Fruit fly (Drosophila melanogaster) whole organism, embryonic: Measurements from ENCODE around the gene Polr3A.

Experiments used
- CG1024 ChIP-seq: fragments of 200-800 bp; sonication (Bioruptor generic); IDR thresholded peaks from 2 replicates; pipeline ENCODE4 v1.3.6; 2022; ENCODE audit warnings: missing biosample characterization, missing genetic modification characterization
- CG10366 ChIP-seq: fragments of 200-800 bp; sonication (Bioruptor generic); IDR thresholded peaks from 2 replicates; pipeline ENCODE4 v1.3.6; 2022; ENCODE audit warnings: missing biosample characterization, missing genetic modification characterization
- CG11085 ChIP-seq: fragments of 200-800 bp; sonication (Bioruptor generic); IDR thresholded peaks from 2 replicates; pipeline ENCODE4 v1.3.6; 2022; ENCODE audit warnings: missing biosample characterization, missing genetic modification characterization
- CG11723 ChIP-seq: fragments of 200-800 bp; sonication (Bioruptor generic); optimal IDR thresholded peaks from 2 replicates; lab custom pipeline; 2017; ENCODE audit warnings: missing biosample characterization, mild to moderate bottlenecking, missing genetic modification characterization
- CG14050 ChIP-seq: fragments of 200-800 bp; sonication (Bioruptor generic); IDR thresholded peaks from 3 replicates; pipeline ENCODE4 v1.3.6; 2022; ENCODE audit warnings: missing biosample characterization, missing genetic modification characterization
- CG14441 ChIP-seq: fragments of 200-800 bp; sonication (Bioruptor generic); IDR thresholded peaks from 2 replicates; pipeline ENCODE4 v1.3.6; 2022; ENCODE audit warnings: missing biosample characterization, missing genetic modification characterization
- CG14710 ChIP-seq: fragments of 200-800 bp; sonication (Bioruptor generic); optimal IDR thresholded peaks from 3 replicates; lab custom pipeline; 2019; ENCODE audit warnings: missing biosample characterization, mild to moderate bottlenecking, missing genetic modification characterization, moderate library complexity
- CG15514 ChIP-seq: fragments of 200-800 bp; sonication (Bioruptor generic); optimal IDR thresholded peaks from 3 replicates; lab custom pipeline; 2017; ENCODE audit warnings: missing biosample characterization, missing genetic modification characterization, mild to moderate bottlenecking, moderate library complexity, missing genetic modification reagents
- CG17186 ChIP-seq: fragments of 200-800 bp; sonication (Bioruptor generic); optimal IDR thresholded peaks from 3 replicates; lab custom pipeline; 2017; ENCODE audit warnings: missing biosample characterization, missing genetic modification reagents, missing genetic modification characterization
- CG2889 ChIP-seq: fragments of 200-800 bp; sonication (Bioruptor generic); IDR thresholded peaks from 3 replicates; pipeline ENCODE4 v1.3.6; 2022; ENCODE audit warnings: missing biosample characterization, missing genetic modification characterization
- CG31388 ChIP-seq: fragments of 200-800 bp; sonication (Bioruptor generic); optimal IDR thresholded peaks from 2 replicates; lab custom pipeline; 2016; ENCODE audit warnings: missing biosample characterization, missing genetic modification characterization
- CG32772 ChIP-seq: fragments of 200-800 bp; sonication (Bioruptor generic); IDR thresholded peaks from 2 replicates; pipeline ENCODE4 v1.3.6; 2022; ENCODE audit warnings: missing biosample characterization, missing genetic modification characterization
- CG4404 ChIP-seq: fragments of 200-800 bp; sonication (Bioruptor generic); IDR thresholded peaks from 2 replicates; pipeline ENCODE4 v1.3.6; 2022; ENCODE audit warnings: missing biosample characterization, missing genetic modification characterization
- CG4617 ChIP-seq: fragments of 200-800 bp; sonication (Bioruptor generic); optimal IDR thresholded peaks from 3 replicates; lab custom pipeline; 2016; ENCODE audit warnings: missing biosample characterization, missing genetic modification characterization, borderline replicate concordance
- CG4730 ChIP-seq: fragments of 200-800 bp; sonication (Bioruptor generic); IDR thresholded peaks from 2 replicates; pipeline ENCODE4 v1.3.6; 2022; ENCODE audit warnings: missing biosample characterization, missing genetic modification characterization
- CG4820 ChIP-seq: fragments of 200-800 bp; sonication (Bioruptor generic); optimal IDR thresholded peaks from 3 replicates; lab custom pipeline; 2016; ENCODE audit warnings: missing biosample characterization, missing genetic modification characterization
- CG4854 ChIP-seq: fragments of 200-800 bp; sonication (Bioruptor generic); optimal IDR thresholded peaks from 2 replicates; lab custom pipeline; 2016; ENCODE audit warnings: missing biosample characterization, missing genetic modification characterization, inconsistent platforms
- CG7745 ChIP-seq: fragments of 200-800 bp; sonication (Bioruptor generic); optimal IDR thresholded peaks from 2 replicates; lab custom pipeline; 2018; ENCODE audit warnings: missing biosample characterization, mild to moderate bottlenecking, missing genetic modification characterization, moderate library complexity
- CG7786 ChIP-seq: fragments of 200-800 bp; sonication (Bioruptor generic); optimal IDR thresholded peaks from 2 replicates; lab custom pipeline; 2016; ENCODE audit warnings: missing biosample characterization, missing genetic modification characterization
- CG8281 ChIP-seq: fragments of 200-800 bp; sonication (Bioruptor generic); optimal IDR thresholded peaks from 2 replicates; lab custom pipeline; 2018; ENCODE audit warnings: missing biosample characterization, mild to moderate bottlenecking, missing genetic modification characterization, moderate library complexity
- CG9609 ChIP-seq: fragments of 200-800 bp; sonication (Bioruptor generic); optimal IDR thresholded peaks from 3 replicates; lab custom pipeline; 2016; ENCODE audit warnings: missing biosample characterization, missing genetic modification characterization
- CG9727 ChIP-seq: fragments of 200-800 bp; sonication (Bioruptor generic); optimal IDR thresholded peaks from 3 replicates; lab custom pipeline; 2017; ENCODE audit warnings: missing biosample characterization, mild to moderate bottlenecking, missing genetic modification characterization
- CG9797 ChIP-seq: fragments of 200-800 bp; sonication (Bioruptor generic); optimal IDR thresholded peaks from 3 replicates; lab custom pipeline; 2018; ENCODE audit warnings: missing biosample characterization, mild to moderate bottlenecking, missing genetic modification characterization
- CG9876 ChIP-seq: fragments of 200-800 bp; sonication (Bioruptor generic); optimal IDR thresholded peaks from 2 replicates; lab custom pipeline; 2016; ENCODE audit warnings: missing biosample characterization, missing genetic modification characterization
- Camta ChIP-seq: fragments of 200-800 bp; sonication (Bioruptor generic); optimal IDR thresholded peaks from 2 replicates; lab custom pipeline; 2016; ENCODE audit warnings: missing biosample characterization, missing genetic modification characterization
- CrebB ChIP-seq: fragments of 200-800 bp; sonication (Bioruptor generic); optimal IDR thresholded peaks from 3 replicates; lab custom pipeline; 2018; ENCODE audit warnings: missing biosample characterization, mild to moderate bottlenecking, missing genetic modification characterization
- Dip3 ChIP-seq: fragments of 200-800 bp; sonication (Bioruptor generic); optimal IDR thresholded peaks from 3 replicates; lab custom pipeline; 2016; ENCODE audit warnings: missing biosample characterization, missing genetic modification characterization
- ERR ChIP-seq: fragments of 200-800 bp; sonication (Bioruptor generic); optimal IDR thresholded peaks from 2 replicates; lab custom pipeline; 2016; ENCODE audit warnings: missing biosample characterization, missing genetic modification characterization
- Eip74EF ChIP-seq, 2 experiments: fragments of 200-800 bp in 1 of 2; fragments of >200 bp in 1 of 2; sonication (Bioruptor generic) in 1 of 2; optimal IDR thresholded peaks; 2 replicates each; lab custom pipeline; 2017 to 2019; ENCODE audit warnings: missing biosample characterization in 2 of 2, missing genetic modification characterization in 2 of 2, mild to moderate bottlenecking in 1 of 2, moderate library complexity in 1 of 2
- HLH4C ChIP-seq: fragments of 200-800 bp; sonication (Bioruptor generic); IDR thresholded peaks from 3 replicates; pipeline ENCODE4 v1.3.6; 2022; ENCODE audit warnings: missing biosample characterization, missing genetic modification characterization; ENCODE audit not compliant: partially characterized antibody
- Max ChIP-seq: fragments of 200-800 bp; sonication (Bioruptor generic); optimal IDR thresholded peaks from 2 replicates; lab custom pipeline; 2016; ENCODE audit warnings: missing biosample characterization, mild to moderate bottlenecking, missing genetic modification characterization
- NC2α ChIP-seq: fragments of 200-800 bp; sonication (Bioruptor generic); optimal IDR thresholded peaks from 2 replicates; lab custom pipeline; 2016; ENCODE audit warnings: missing biosample characterization, missing genetic modification characterization
- NFAT ChIP-seq: fragments of 200-800 bp; sonication (Bioruptor generic); IDR thresholded peaks from 2 replicates; pipeline ENCODE4 v1.3.6; 2022; ENCODE audit warnings: missing biosample characterization, missing genetic modification characterization
- NfI ChIP-seq: fragments of 200-800 bp; sonication (Bioruptor generic); optimal IDR thresholded peaks from 3 replicates; lab custom pipeline; 2018; ENCODE audit warnings: missing biosample characterization, mild to moderate bottlenecking, missing genetic modification characterization, moderate library complexity
- Ptx1 ChIP-seq: fragments of 200-800 bp; sonication (Bioruptor generic); IDR thresholded peaks from 2 replicates; pipeline ENCODE4 v1.3.6; 2022; ENCODE audit warnings: missing biosample characterization, missing genetic modification characterization
- Sox100B ChIP-seq: fragments of 200-800 bp; sonication (Bioruptor generic); optimal IDR thresholded peaks from 3 replicates; lab custom pipeline; 2018; ENCODE audit warnings: missing biosample characterization, mild to moderate bottlenecking, missing genetic modification characterization
- bcd ChIP-seq: fragments of 200-800 bp; sonication (Bioruptor generic); optimal IDR thresholded peaks from 2 replicates; lab custom pipeline; 2017; ENCODE audit warnings: missing biosample characterization, mild to moderate bottlenecking, missing genetic modification characterization
- en ChIP-seq: fragments of 200-800 bp; sonication (Bioruptor generic); optimal IDR thresholded peaks from 2 replicates; lab custom pipeline; 2016; ENCODE audit warnings: missing biosample characterization, missing genetic modification characterization
- gcm ChIP-seq: fragments of 200-800 bp; sonication (Bioruptor generic); optimal IDR thresholded peaks from 2 replicates; lab custom pipeline; 2019; ENCODE audit warnings: missing biosample characterization, mild to moderate bottlenecking, missing genetic modification characterization, moderate library complexity
- h ChIP-seq: fragments of >200 bp; optimal IDR thresholded peaks from 2 replicates; lab custom pipeline; 2017
- inv ChIP-seq: fragments of 200-800 bp; sonication (Bioruptor generic); IDR thresholded peaks from 2 replicates; pipeline ENCODE4 v1.3.6; 2022; ENCODE audit warnings: missing biosample characterization, missing genetic modification characterization; ENCODE audit not compliant: partially characterized antibody
- lbe ChIP-seq: fragments of 200-800 bp; sonication (Bioruptor generic); optimal IDR thresholded peaks from 2 replicates; lab custom pipeline; 2016; ENCODE audit warnings: missing biosample characterization, mild to moderate bottlenecking, missing genetic modification characterization
- nerfin-1 ChIP-seq: fragments of 200-800 bp; sonication (Bioruptor generic); optimal IDR thresholded peaks from 3 replicates; lab custom pipeline; 2019; ENCODE audit warnings: missing biosample characterization, mild to moderate bottlenecking, missing genetic modification characterization, moderate library complexity
- rib ChIP-seq: fragments of 200-800 bp; sonication (Bioruptor generic); IDR thresholded peaks from 2 replicates; pipeline ENCODE4 v1.3.6; 2022; ENCODE audit warnings: missing biosample characterization, missing genetic modification characterization
- sug ChIP-seq: fragments of 200-800 bp; optimal IDR thresholded peaks from 2 replicates; lab custom pipeline; 2019; ENCODE audit warnings: missing biosample characterization, mild to moderate bottlenecking, missing genetic modification characterization, moderate library complexity
- tgo ChIP-seq: fragments of 200-800 bp; sonication (Bioruptor generic); IDR thresholded peaks from 3 replicates; pipeline ENCODE4 v1.3.6; 2022; ENCODE audit warnings: missing biosample characterization, missing genetic modification characterization
- tup ChIP-seq: fragments of 200-800 bp; sonication (Bioruptor generic); optimal IDR thresholded peaks from 2 replicates; lab custom pipeline; 2016; ENCODE audit warnings: missing biosample characterization, mild to moderate bottlenecking, missing genetic modification characterization, moderate library complexity
- tx ChIP-seq: fragments of 200-800 bp; sonication (Bioruptor generic); optimal IDR thresholded peaks from 2 replicates; lab custom pipeline; 2016; ENCODE audit warnings: missing biosample characterization, missing genetic modification characterization
- unc-4 ChIP-seq: fragments of 200-800 bp; sonication (Bioruptor generic); IDR thresholded peaks from 2 replicates; pipeline ENCODE4 v1.3.6; 2022; ENCODE audit warnings: missing biosample characterization, missing genetic modification characterization; ENCODE audit not compliant: partially characterized antibody
- zen ChIP-seq: fragments of 200-800 bp; sonication (Bioruptor generic); optimal IDR thresholded peaks from 3 replicates; lab custom pipeline; 2018; ENCODE audit warnings: missing biosample characterization, mild to moderate bottlenecking, missing genetic modification characterization, moderate library complexity

Gene Polr3A

DNA sequence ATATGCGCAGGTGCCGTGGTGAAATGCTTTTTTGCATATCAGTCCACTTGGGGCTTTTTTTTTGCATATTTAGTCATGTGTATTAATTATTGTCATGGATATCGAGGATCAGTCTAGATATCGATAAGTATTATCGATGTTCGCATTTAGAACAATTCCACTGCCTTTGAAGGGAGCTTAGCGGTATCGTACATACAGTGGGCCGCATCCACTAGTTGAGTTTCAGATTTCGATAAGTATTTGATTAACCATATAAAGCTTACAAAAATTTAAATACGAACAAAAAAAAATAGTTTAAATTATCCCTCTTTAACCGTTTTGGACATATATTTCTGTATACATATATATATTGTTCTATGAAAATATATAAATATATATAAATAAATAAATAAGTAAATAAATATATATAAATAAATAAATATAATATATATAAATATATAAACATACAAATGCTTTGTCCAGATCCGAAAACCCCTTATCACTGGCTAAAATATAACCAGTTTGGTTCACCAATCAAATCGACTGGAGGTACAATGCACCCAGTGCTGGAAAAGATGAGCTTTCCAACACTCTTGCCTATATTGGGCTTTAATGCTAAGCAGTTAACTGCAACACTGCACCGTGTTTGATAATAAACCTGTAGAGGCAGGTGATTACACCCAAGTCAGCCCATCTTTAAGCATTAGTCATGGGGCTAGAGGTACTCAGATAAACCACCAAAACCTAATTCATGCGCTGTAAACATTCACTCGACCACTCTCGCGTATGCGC lies 40.3 kb downstream of the Polr3A start (continued):
- TF ChIP-seq CG9727 (GFP tag; lab: Kevin White, UChicago) = no peak
- no peak for TF ChIP-seq tup (GFP tag; lab: Kevin White, UChicago)
- TF ChIP-seq CG10366 = no peak
- TF ChIP-seq zen (tag; lab: Kevin White, UChicago) = peak; percentile 17
- peak; percentile 31 for TF ChIP-seq CG4617
- no peak for TF ChIP-seq nerfin-1 (tag; lab: Kevin White, UChicago)
- TF ChIP-seq CG9797 (GFP tag; lab: Kevin White, UChicago) = no peak
- TF ChIP-seq rib (GFP tag; lab: Robert Waterston, UW) = no peak
- TF ChIP-seq CG9609 (GFP tag; lab: Kevin White, UChicago) = no peak
- peak; percentile 39 for TF ChIP-seq Ptx1 (GFP tag; lab: Robert Waterston, UW)
- no peak for TF ChIP-seq NC2α
- no peak for TF ChIP-seq CG4730 (GFP tag; lab: Robert Waterston, UW)
- no peak for TF ChIP-seq CG17186
- TF ChIP-seq Camta (GFP tag; lab: Kevin White, UChicago) = no peak
- TF ChIP-seq CG15514 (GFP tag; lab: Kevin White, UChicago) = peak; percentile 47
- no peak for TF ChIP-seq bcd
- no peak for TF ChIP-seq CG9876 (GFP tag; lab: Kevin White, UChicago)
- peak; percentile 9; the same call in 1 of the 2 replicates for TF ChIP-seq NFAT (GFP tag; lab: Robert Waterston, UW)
- no peak for TF ChIP-seq CG4820 (GFP tag; lab: Kevin White, UChicago)
- TF ChIP-seq CG1024 (GFP tag; lab: Robert Waterston, UW) = 0 out of 2 replicates have a peak, but pooled peaks have one; percentile 25
- TF ChIP-seq CG14710 (tag; lab: Kevin White, UChicago) = peak; percentile 28
- TF ChIP-seq tx = no peak
- TF ChIP-seq CG8281 = no peak
- peak; percentile 23 for TF ChIP-seq NfI
- TF ChIP-seq CG14441 (GFP tag; lab: Robert Waterston, UW) = no peak
- no peak for TF ChIP-seq lbe (GFP tag; lab: Kevin White, UChicago)
- TF ChIP-seq Eip74EF (GFP tag; optimal IDR thresholded peaks at IDR 0.05; lab: Kevin White, UChicago) = no peak
- TF ChIP-seq CG7786 (GFP tag; lab: Kevin White, UChicago) = no peak
- TF ChIP-seq CG4854 = no peak
- no peak for TF ChIP-seq en (GFP tag; lab: Kevin White, UChicago)
- TF ChIP-seq CG7745 = no peak
- no peak for TF ChIP-seq Max
- TF ChIP-seq CG31388 (GFP tag; lab: Kevin White, UChicago) = no peak
- TF ChIP-seq CG4404 = no peak
- peak; percentile 70 for TF ChIP-seq inv (GFP tag; lab: Robert Waterston, UW)
- no peak for TF ChIP-seq CG14050 (GFP tag; lab: Robert Waterston, UW)
- no peak for TF ChIP-seq ERR (GFP tag; lab: Kevin White, UChicago)
- no peak for TF ChIP-seq CG2889 (GFP tag; lab: Robert Waterston, UW)
- TF ChIP-seq Sox100B = peak; percentile 20
- peak; percentile 70 for TF ChIP-seq HLH4C (GFP tag; lab: Robert Waterston, UW)
- no peak for TF ChIP-seq CG11085
- peak; percentile 54 for TF ChIP-seq sug (tag; lab: Kevin White, UChicago)
- TF ChIP-seq CrebB (tag; lab: Kevin White, UChicago) = no peak
- TF ChIP-seq unc-4 = peak; percentile 73
- no peak for TF ChIP-seq CG11723 (GFP tag; lab: Kevin White, UChicago)
- no peak for TF ChIP-seq h (lab: Kevin White, UChicago)
- peak; percentile 21 for TF ChIP-seq gcm (GFP tag; lab: Kevin White, UChicago)
- no peak for TF ChIP-seq CG32772 (GFP tag; lab: Robert Waterston, UW)
- 0 out of 3 replicates have a peak, but pooled peaks have one; percentile 17 for TF ChIP-seq tgo
- no peak for TF ChIP-seq Dip3 (GFP tag; lab: Kevin White, UChicago)
